Fruit fly (Drosophila melanogaster): ENCODE measurements around the gene rtet.

rtet gene

DNA sequence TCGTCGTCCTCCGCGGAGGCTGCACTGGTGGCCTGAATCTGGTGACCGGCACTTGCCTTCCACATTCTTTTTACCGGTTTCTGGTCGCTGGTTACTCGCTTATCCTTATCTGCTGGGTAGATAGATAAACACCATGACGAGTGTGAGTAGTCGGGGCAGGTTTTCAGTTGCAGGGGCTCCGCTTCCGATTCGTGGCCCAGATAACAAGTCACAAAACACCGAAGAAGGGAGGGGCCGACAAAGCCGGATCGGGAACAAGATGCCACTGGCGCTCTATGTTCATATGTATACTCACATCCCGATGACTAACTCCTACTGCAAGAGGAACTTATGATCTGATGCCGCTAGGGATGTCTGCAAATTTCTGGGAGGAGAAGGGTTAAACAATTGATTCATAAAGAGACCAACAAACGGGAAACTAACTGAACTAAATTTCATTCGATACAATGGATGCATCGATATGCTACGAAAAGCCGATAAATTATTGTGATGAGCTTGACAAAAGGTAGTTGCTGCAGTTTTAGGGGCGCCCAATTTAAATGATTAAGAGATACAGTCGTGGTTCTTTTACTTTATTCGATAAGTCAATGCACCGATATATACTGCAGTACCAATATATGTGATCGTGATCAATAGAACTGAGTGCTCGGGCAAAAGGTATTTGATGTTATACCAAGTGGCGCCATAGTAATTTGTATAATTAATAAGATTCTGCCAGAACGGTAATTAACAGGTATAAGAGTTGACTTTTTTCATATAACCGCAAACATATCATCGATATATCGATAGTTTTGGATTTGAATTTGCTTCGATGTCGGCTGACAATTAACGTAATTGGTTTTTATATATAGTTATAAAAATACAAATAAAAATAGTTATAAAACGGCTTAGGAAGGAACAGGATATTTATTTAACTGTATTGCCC lies 44.0 kb upstream of the rtet start, which contains the start of gene Cortactin (continued):
- TF ChIP-seq Tbp (GFP tag; optimal IDR thresholded peaks at IDR 0.05): no peak
- no peak for TF ChIP-seq Bteb2 (GFP tag; optimal IDR thresholded peaks at IDR 0.05)
- TF ChIP-seq CG13775 (GFP tag; optimal IDR thresholded peaks at IDR 0.05): no peak
- no peak for TF ChIP-seq Spps (tag; optimal IDR thresholded peaks at IDR 0.05)
- TF ChIP-seq trem (tag; optimal IDR thresholded peaks at IDR 0.05): peak; percentile 57
- TF ChIP-seq Oaz (GFP tag; IDR thresholded peaks at IDR 0.05): no peak
- TF ChIP-seq CG8359 (GFP tag; optimal IDR thresholded peaks at IDR 0.05; ENCODE audit: borderline replicate concordance): no peak
- TF ChIP-seq CG17568 (GFP tag; optimal IDR thresholded peaks at IDR 0.05): no peak
- 0 out of 3 replicates have a peak, but pooled peaks have one; percentile 41 for TF ChIP-seq otp (GFP tag; IDR thresholded peaks at IDR 0.05)
- peak; percentile 18 for TF ChIP-seq nom (GFP tag; optimal IDR thresholded peaks at IDR 0.05)
- peak; percentile 65; the same call in 1 of the 2 replicates for TF ChIP-seq vvl (GFP tag; IDR thresholded peaks at IDR 0.05)
- no peak for TF ChIP-seq bsh (GFP tag; optimal IDR thresholded peaks at IDR 0.05)
- TF ChIP-seq Dp (GFP tag; optimal IDR thresholded peaks at IDR 0.05): peak; percentile 99
- TF ChIP-seq CG3163 (GFP tag; optimal IDR thresholded peaks at IDR 0.05): no peak
- TF ChIP-seq CG30403 (GFP tag; optimal IDR thresholded peaks at IDR 0.05): no peak
- no peak for TF ChIP-seq CG17186 (GFP tag; optimal IDR thresholded peaks at IDR 0.05)
- TF ChIP-seq peb (GFP tag; IDR thresholded peaks at IDR 0.05): no peak
- TF ChIP-seq lbe (GFP tag; optimal IDR thresholded peaks at IDR 0.05): no peak
- no peak for TF ChIP-seq luna (GFP tag; optimal IDR thresholded peaks at IDR 0.05)
- TF ChIP-seq Med (GFP tag): peak; percentile 28
- TF ChIP-seq Lim3 (GFP tag; IDR thresholded peaks at IDR 0.05): no peak
- TF ChIP-seq NK7.1 (GFP tag; optimal IDR thresholded peaks at IDR 0.05): no peak
- TF ChIP-seq CG13424 (tag; optimal IDR thresholded peaks at IDR 0.05): no peak
- no peak for TF ChIP-seq CG8281 (tag; optimal IDR thresholded peaks at IDR 0.05)
- no peak for TF ChIP-seq CG10366 (GFP tag; IDR thresholded peaks at IDR 0.05)
- TF ChIP-seq kah (GFP tag; optimal IDR thresholded peaks at IDR 0.05): no peak
- TF ChIP-seq BtbVII (GFP tag; optimal IDR thresholded peaks at IDR 0.05): no peak
- TF ChIP-seq CG2199 (GFP tag; IDR thresholded peaks at IDR 0.05): peak; percentile 44; the same call in 1 of the 3 replicates
- TF ChIP-seq Neu2 (GFP tag; optimal IDR thresholded peaks at IDR 0.05; ENCODE audit: borderline replicate concordance): peak; percentile 98
- peak; percentile 84 for TF ChIP-seq Sry-δ (GFP tag; optimal IDR thresholded peaks at IDR 0.05)
- TF ChIP-seq CG30020 (tag; optimal IDR thresholded peaks at IDR 0.05): peak; percentile 13
- TF ChIP-seq Hmx (GFP tag; optimal IDR thresholded peaks at IDR 0.05): no peak
- TF ChIP-seq HLH3B (GFP tag; IDR thresholded peaks at IDR 0.05): no peak
- no peak for TF ChIP-seq Jarid2 (GFP tag; optimal IDR thresholded peaks at IDR 0.05)
- no peak for TF ChIP-seq CG9817 (tag; optimal IDR thresholded peaks at IDR 0.05)
- TF ChIP-seq CG11456 (GFP tag; IDR thresholded peaks at IDR 0.05): no peak
- TF ChIP-seq lab (GFP tag; optimal IDR thresholded peaks at IDR 0.05): no peak
- no peak for TF ChIP-seq CG2202 (tag; optimal IDR thresholded peaks at IDR 0.05)
- TF ChIP-seq Sox102F (GFP tag; optimal IDR thresholded peaks at IDR 0.05): no peak
- TF ChIP-seq CG7556 (GFP tag; optimal IDR thresholded peaks at IDR 0.05): no peak
- TF ChIP-seq crc (GFP tag; optimal IDR thresholded peaks at IDR 0.05): no peak
- no peak for TF ChIP-seq CG17361 (GFP tag; IDR thresholded peaks at IDR 0.05)
- peak; percentile 40; the same call in 1 of the 2 replicates for TF ChIP-seq NFAT (GFP tag; IDR thresholded peaks at IDR 0.05)
- no peak for TF ChIP-seq z (GFP tag; IDR thresholded peaks at IDR 0.05)
- TF ChIP-seq CG8478 (optimal IDR thresholded peaks at IDR 0.05): no peak
- no peak for TF ChIP-seq Awh (GFP tag; IDR thresholded peaks at IDR 0.05)
- TF ChIP-seq gfzf (GFP tag; optimal IDR thresholded peaks at IDR 0.05): peak; percentile 63
- peak; percentile 32 for TF ChIP-seq phol (tag; optimal IDR thresholded peaks at IDR 0.05)
- TF ChIP-seq ac (GFP tag; optimal IDR thresholded peaks at IDR 0.05): no peak
